Worm (Caenorhabditis elegans) whole organism, young adult: ENCODE data around the gene F54B11.5.

ENCODE experiments used
- cebp-1 ChIP-seq, 2 experiments: fragments of 200-800 bp in 1 of 2; sonication (Bioruptor generic) in 1 of 2; sonication (generic microtip) in 1 of 2; IDR thresholded peaks in 1 of 2; optimal IDR thresholded peaks in 1 of 2; 2 replicates each; pipeline versions ENCODE4 v1.3.6 to Lab custom; 2017 to 2022; ENCODE audit warnings: missing compliant biosample characterization in 2 of 2, missing genetic modification characterization in 2 of 2, mild to moderate bottlenecking in 1 of 2, missing genetic modification reagents in 1 of 2, moderate library complexity in 1 of 2
- tbp1 ChIP-seq: fragments of 200-800 bp; sonication (Bioruptor generic); optimal IDR thresholded peaks from 2 replicates; lab custom pipeline; 2018; ENCODE audit warnings: mild to moderate bottlenecking, missing genetic modification characterization, missing compliant biosample characterization

ce11 chrX:13638351-13638958 lies 42.6 kb upstream of the F54B11.5 start:
- TF ChIP-seq cebp-1 (GFP tag; IDR thresholded peaks at IDR 0.05; lab: Robert Waterston, UW) (no peak), cebp-1 (tag; optimal IDR thresholded peaks at IDR 0.05; lab: Kevin White, UChicago) (no peak), tbp1 (GFP tag; lab: Kevin White, UChicago) (no peak)
